Fruit fly (Drosophila melanogaster) whole organism, adult: ENCODE data around the gene TyrRII.

ENCODE experiments used
- CG7101 ChIP-seq: fragments of 200-800 bp; sonication (Bioruptor generic); optimal IDR thresholded peaks from 2 replicates; lab custom pipeline; 2018; ENCODE audit warnings: missing biosample characterization, mild to moderate bottlenecking, missing genetic modification characterization, moderate library complexity
- Crg-1 ChIP-seq: fragments of 200-800 bp; sonication (Bioruptor generic); optimal IDR thresholded peaks from 2 replicates; lab custom pipeline; 2016; ENCODE audit warnings: missing biosample characterization, missing genetic modification characterization
- cic ChIP-seq: fragments of 200-800 bp; sonication (Bioruptor generic); optimal IDR thresholded peaks from 2 replicates; lab custom pipeline; 2017; ENCODE audit warnings: missing biosample characterization, mild to moderate bottlenecking, missing genetic modification characterization, moderate library complexity
- kay ChIP-seq: fragments of 200-800 bp; sonication (Bioruptor generic); peaks from one replicate; lab custom pipeline; 2016; ENCODE audit warnings: missing biosample characterization, missing genetic modification characterization, borderline replicate concordance
- pad ChIP-seq: fragments of 200-800 bp; sonication (Bioruptor generic); optimal IDR thresholded peaks from 3 replicates; lab custom pipeline; 2017; ENCODE audit warnings: missing biosample characterization, missing genetic modification characterization, mild to moderate bottlenecking, moderate library complexity, missing genetic modification reagents

DNA sequence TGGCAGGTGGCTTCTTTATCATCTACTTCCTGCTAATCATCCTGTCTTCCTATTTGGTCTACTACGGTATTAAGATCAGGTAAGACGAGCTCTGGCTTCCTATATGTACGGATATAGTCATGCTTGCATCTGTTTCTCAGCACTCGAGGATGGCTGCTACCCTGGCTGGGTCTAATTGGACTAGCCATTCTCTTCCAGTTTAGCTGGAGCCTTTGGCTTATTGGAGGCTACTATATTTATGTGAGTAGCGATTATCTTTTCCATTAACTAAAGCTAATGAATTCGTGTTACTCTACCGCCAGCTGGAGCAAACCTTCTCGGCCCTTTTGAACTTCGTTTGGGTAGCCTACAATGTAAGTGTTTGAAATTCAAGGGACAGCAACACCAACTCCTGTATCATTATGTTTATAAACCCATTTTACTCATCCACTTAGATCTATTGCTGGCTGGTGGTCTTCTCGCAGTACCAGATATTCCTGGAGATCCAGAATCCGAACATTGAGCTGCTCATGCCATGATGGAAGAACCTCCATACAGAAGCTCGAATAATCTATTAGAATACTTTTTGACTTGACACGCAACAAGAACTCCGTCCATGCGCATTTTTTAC, 59.3 kb downstream of the TyrRII start:
- TF ChIP-seq cic (no peak), Crg-1 (GFP tag; lab: Kevin White, UChicago) (no peak), pad (GFP tag; lab: Kevin White, UChicago) (no peak), kay (no peak), CG7101 (tag; lab: Kevin White, UChicago) (no peak)
